Worm (Caenorhabditis elegans): ENCODE results near the gene Y50D4C.6.

ce11 chrV:908681-909080 is 41.0 kb downstream of the Y50D4C.6 start:
- TF ChIP-seq him-1 (tag; optimal IDR thresholded peaks at IDR 0.05): no peak
- no peak for TF ChIP-seq dao-5 (tag; optimal IDR thresholded peaks at IDR 0.05)
